Worm (Caenorhabditis elegans): ENCODE measurements around the gene ZK792.12.

ce11 chrIV:11645354-11645753 lies 48.2 kb upstream of the ZK792.12 start:
- TF ChIP-seq unc-120 (tag; optimal IDR thresholded peaks at IDR 0.05; ENCODE audit: poor library complexity, severe bottlenecking) (no peak), elt-3 (tag; optimal IDR thresholded peaks at IDR 0.05) (no peak), lsy-2 (tag; optimal IDR thresholded peaks at IDR 0.05) (no peak), nhr-2 (tag; optimal IDR thresholded peaks at IDR 0.05) (no peak), snpc-4 (tag; optimal IDR thresholded peaks at IDR 0.05) (no peak), drap-1 (GFP tag; optimal IDR thresholded peaks at IDR 0.05) (no peak), mep-1 (tag; optimal IDR thresholded peaks at IDR 0.05) (no peak), nhr-28 (tag; optimal IDR thresholded peaks at IDR 0.05) (no peak), tbx-8 (GFP tag; optimal IDR thresholded peaks at IDR 0.05) (no peak), mab-5 (tag; optimal IDR thresholded peaks at IDR 0.05) (no peak), nhr-76 (tag; optimal IDR thresholded peaks at IDR 0.05) (no peak), ztf-11 (tag; optimal IDR thresholded peaks at IDR 0.05) (no peak), cnd-1 (tag; optimal IDR thresholded peaks at IDR 0.05) (no peak), M03D4.4 (tag; optimal IDR thresholded peaks at IDR 0.05) (no peak)

Data from whole organism, mixed stage, embryonic.